Fruit fly (Drosophila melanogaster) whole organism, embryonic: Measurements from ENCODE around the gene CG11811.

Experiments
- Blimp-1 ChIP-seq: fragments of 200-800 bp; sonication (Bioruptor generic); optimal IDR thresholded peaks from 3 replicates; lab custom pipeline; 2018; ENCODE audit warnings: missing biosample characterization, missing genetic modification characterization, mild to moderate bottlenecking, moderate library complexity, missing genetic modification reagents
- CG15269 ChIP-seq: fragments of 200-800 bp; sonication (Bioruptor generic); optimal IDR thresholded peaks from 2 replicates; lab custom pipeline; 2018; ENCODE audit warnings: missing biosample characterization, mild to moderate bottlenecking, missing genetic modification characterization, moderate library complexity
- CG15479 ChIP-seq: fragments of 200-800 bp; sonication (Bioruptor generic); optimal IDR thresholded peaks from 3 replicates; lab custom pipeline; 2019; ENCODE audit warnings: missing biosample characterization, mild to moderate bottlenecking, missing genetic modification characterization, moderate library complexity
- CG17385 ChIP-seq: fragments of 200-800 bp; sonication (Bioruptor generic); optimal IDR thresholded peaks from 3 replicates; lab custom pipeline; 2018; ENCODE audit warnings: missing biosample characterization, mild to moderate bottlenecking, missing genetic modification characterization
- CG1832 ChIP-seq: fragments of 200-800 bp; sonication (Bioruptor generic); optimal IDR thresholded peaks from 2 replicates; lab custom pipeline; 2017; ENCODE audit warnings: missing biosample characterization, mild to moderate bottlenecking, missing genetic modification characterization, inconsistent platforms
- CG2199 ChIP-seq: fragments of 200-800 bp; sonication (Bioruptor generic); IDR thresholded peaks from 3 replicates; pipeline ENCODE4 v1.3.6; 2022; ENCODE audit warnings: missing biosample characterization, missing genetic modification characterization
- CG4360 ChIP-seq: fragments of 200-800 bp; sonication (Bioruptor generic); IDR thresholded peaks from 2 replicates; pipeline ENCODE4 v1.3.6; 2022; ENCODE audit warnings: missing biosample characterization, missing genetic modification characterization
- CG4730 ChIP-seq: fragments of 200-800 bp; sonication (Bioruptor generic); IDR thresholded peaks from 2 replicates; pipeline ENCODE4 v1.3.6; 2022; ENCODE audit warnings: missing biosample characterization, missing genetic modification characterization
- CG6683 ChIP-seq: fragments of 200-800 bp; sonication (Bioruptor generic); optimal IDR thresholded peaks from 2 replicates; lab custom pipeline; 2017; ENCODE audit warnings: missing biosample characterization, mild to moderate bottlenecking, missing genetic modification characterization, missing genetic modification reagents
- CG8290 ChIP-seq, 3 experiments: fragments of 200-800 bp; sonication (Bioruptor generic); optimal IDR thresholded peaks; 2 replicates each; lab custom pipeline; 2016 to 2019; ENCODE audit warnings: missing biosample characterization in 3 of 3, missing genetic modification characterization in 3 of 3, mild to moderate bottlenecking in 2 of 3, moderate library complexity in 1 of 3
- CG9215 ChIP-seq: fragments of 200-800 bp; sonication (Bioruptor generic); IDR thresholded peaks from 2 replicates; pipeline ENCODE4 v1.3.6; 2022; ENCODE audit warnings: missing biosample characterization, missing genetic modification characterization
- Deaf1 ChIP-seq: fragments of 200-800 bp; optimal IDR thresholded peaks from 3 replicates; lab custom pipeline; 2019; ENCODE audit warnings: missing biosample characterization, mild to moderate bottlenecking, missing genetic modification characterization, moderate library complexity
- Doc3 ChIP-seq: fragments of 200-800 bp; sonication (Bioruptor generic); IDR thresholded peaks from 3 replicates; pipeline ENCODE4 v1.3.6; 2022; ENCODE audit warnings: missing biosample characterization, missing genetic modification characterization; ENCODE audit not compliant: partially characterized antibody
- ERR ChIP-seq: fragments of 200-800 bp; sonication (Bioruptor generic); optimal IDR thresholded peaks from 2 replicates; lab custom pipeline; 2016; ENCODE audit warnings: missing biosample characterization, missing genetic modification characterization
- H2.0 ChIP-seq: fragments of 200-800 bp; sonication (Bioruptor generic); IDR thresholded peaks from 2 replicates; pipeline ENCODE4 v1.3.6; 2022; ENCODE audit warnings: missing biosample characterization, missing genetic modification characterization
- HHEX ChIP-seq: fragments of 200-800 bp; sonication (Bioruptor generic); optimal IDR thresholded peaks from 3 replicates; lab custom pipeline; 2017; ENCODE audit warnings: missing biosample characterization, mild to moderate bottlenecking, missing genetic modification characterization, missing genetic modification reagents
- Mes4 ChIP-seq: fragments of 200-800 bp; sonication (Bioruptor generic); optimal IDR thresholded peaks from 2 replicates; lab custom pipeline; 2016; ENCODE audit warnings: missing biosample characterization, missing genetic modification characterization
- Spps ChIP-seq: fragments of 200-800 bp; sonication (Bioruptor generic); optimal IDR thresholded peaks from 2 replicates; lab custom pipeline; 2018; ENCODE audit warnings: missing biosample characterization, mild to moderate bottlenecking, missing genetic modification characterization
- Trl ChIP-seq, 3 experiments: fragments of >200 bp in 2 of 3; fragments of 200-800 bp in 1 of 3; sonication (Bioruptor generic) in 1 of 3; optimal IDR thresholded peaks; 2 replicates in 1 of 3; 3 replicates in 2 of 3; lab custom pipeline; 2016 to 2017; ENCODE audit warnings: missing biosample characterization in 1 of 3, missing genetic modification characterization in 1 of 3
- cg ChIP-seq: fragments of 200-800 bp; sonication (Bioruptor generic); optimal IDR thresholded peaks from 3 replicates; lab custom pipeline; 2019; ENCODE audit warnings: missing biosample characterization, mild to moderate bottlenecking, missing genetic modification characterization, moderate library complexity
- chinmo ChIP-seq: fragments of 200-800 bp; sonication (Bioruptor generic); IDR thresholded peaks from 4 replicates; pipeline ENCODE4 v1.3.6; 2022; ENCODE audit warnings: missing biosample characterization, missing genetic modification characterization; ENCODE audit not compliant: partially characterized antibody
- corto ChIP-seq: fragments of 200-800 bp; sonication (Bioruptor generic); optimal IDR thresholded peaks from 2 replicates; lab custom pipeline; 2016; ENCODE audit warnings: missing biosample characterization, mild to moderate bottlenecking, missing genetic modification characterization, moderate library complexity
- cwo ChIP-seq: fragments of 200-800 bp; sonication (Bioruptor generic); optimal IDR thresholded peaks from 3 replicates; lab custom pipeline; 2017; ENCODE audit warnings: missing biosample characterization, missing genetic modification characterization, mild to moderate bottlenecking, moderate library complexity, missing genetic modification reagents
- da ChIP-seq: fragments of 200-800 bp; sonication (Bioruptor generic); optimal IDR thresholded peaks from 2 replicates; lab custom pipeline; 2016; ENCODE audit warnings: missing biosample characterization, missing genetic modification characterization
- dmrt11E ChIP-seq: fragments of 200-800 bp; sonication (Bioruptor generic); optimal IDR thresholded peaks from 3 replicates; lab custom pipeline; 2018; ENCODE audit warnings: missing biosample characterization, mild to moderate bottlenecking, missing genetic modification characterization, moderate library complexity
- eyg ChIP-seq: fragments of 200-800 bp; sonication (Bioruptor generic); optimal IDR thresholded peaks from 3 replicates; lab custom pipeline; 2016; ENCODE audit warnings: missing biosample characterization, missing genetic modification characterization
- gem ChIP-seq: fragments of 200-800 bp; sonication (Bioruptor generic); optimal IDR thresholded peaks from 2 replicates; lab custom pipeline; 2019; ENCODE audit warnings: missing biosample characterization, mild to moderate bottlenecking, missing genetic modification characterization, moderate library complexity
- gsb ChIP-seq: fragments of 200-800 bp; sonication (Bioruptor generic); IDR thresholded peaks from 2 replicates; pipeline ENCODE4 v1.3.6; 2022; ENCODE audit warnings: missing biosample characterization, missing genetic modification characterization
- gt ChIP-seq: fragments of 200-800 bp; sonication (Bioruptor generic); IDR thresholded peaks from 2 replicates; pipeline ENCODE4 v1.3.6; 2022; ENCODE audit warnings: missing biosample characterization, missing genetic modification characterization
- lmd ChIP-seq: fragments of 200-800 bp; sonication (Bioruptor generic); IDR thresholded peaks from 2 replicates; pipeline ENCODE4 v1.3.6; 2022; ENCODE audit warnings: missing biosample characterization, missing genetic modification characterization
- nom ChIP-seq: fragments of 200-800 bp; sonication (Bioruptor generic); optimal IDR thresholded peaks from 2 replicates; lab custom pipeline; 2017; ENCODE audit warnings: missing biosample characterization, missing genetic modification characterization, mild to moderate bottlenecking, moderate library complexity, missing genetic modification reagents
- pros ChIP-seq: fragments of 200-800 bp; sonication (Bioruptor generic); optimal IDR thresholded peaks from 3 replicates; lab custom pipeline; 2019; ENCODE audit warnings: missing biosample characterization, mild to moderate bottlenecking, missing genetic modification characterization, moderate library complexity
- sd ChIP-seq: fragments of 200-800 bp; sonication (Bioruptor generic); optimal IDR thresholded peaks from 3 replicates; lab custom pipeline; 2018; ENCODE audit warnings: missing biosample characterization, mild to moderate bottlenecking, missing genetic modification characterization, moderate library complexity
- tll ChIP-seq, 2 experiments: fragments of 200-800 bp in 1 of 2; fragments of >200 bp in 1 of 2; sonication (Bioruptor generic) in 1 of 2; optimal IDR thresholded peaks; 2 replicates each; lab custom pipeline; 2017 to 2019; ENCODE audit warnings: missing biosample characterization in 2 of 2, missing genetic modification characterization in 2 of 2, mild to moderate bottlenecking in 1 of 2, moderate library complexity in 1 of 2
- twi ChIP-seq: fragments of 200-800 bp; optimal IDR thresholded peaks from 2 replicates; lab custom pipeline; 2019; ENCODE audit warnings: missing biosample characterization, mild to moderate bottlenecking, missing genetic modification characterization, moderate library complexity
- vvl ChIP-seq: fragments of 200-800 bp; sonication (Bioruptor generic); IDR thresholded peaks from 2 replicates; pipeline ENCODE4 v1.3.6; 2022; ENCODE audit warnings: missing biosample characterization, missing genetic modification characterization
- z ChIP-seq: fragments of 200-800 bp; sonication (Bioruptor generic); IDR thresholded peaks from 3 replicates; pipeline ENCODE4 v1.3.6; 2022; ENCODE audit warnings: missing biosample characterization, missing genetic modification characterization
- zfh2 ChIP-seq: fragments of 200-800 bp; sonication (Bioruptor generic); optimal IDR thresholded peaks from 2 replicates; lab custom pipeline; 2016; ENCODE audit warnings: missing biosample characterization, missing genetic modification characterization

Gene CG11811

dm6 chr3L:10674145-10674547 lies 16.7 kb upstream of the CG11811 start (continued):
- TF ChIP-seq sd (tag; lab: Kevin White, UChicago) (peak; percentile 80), CG9215 (no peak), CG1832 (peak; percentile 75), CG17385 (GFP tag; lab: Kevin White, UChicago) (peak; percentile 88), CG4360 (GFP tag; lab: Robert Waterston, UW) (0 out of 2 replicates have a peak, but pooled peaks have one; percentile 41), z (GFP tag; lab: Robert Waterston, UW) (no peak), Deaf1 (tag; lab: Kevin White, UChicago) (peak; percentile 64), HHEX (GFP tag; lab: Kevin White, UChicago) (peak; percentile 15), tll (GFP tag; optimal IDR thresholded peaks at IDR 0.05; lab: Kevin White, UChicago) (peak in 1 of 2 experiments; percentile 26), chinmo (GFP tag; lab: Robert Waterston, UW) (0 out of 4 replicates have a peak, but pooled peaks have one; percentile 65), dmrt11E (tag; lab: Kevin White, UChicago) (no peak), nom (GFP tag; lab: Kevin White, UChicago) (peak; percentile 21), Trl (optimal IDR thresholded peaks at IDR 0.05; lab: Kevin White, UChicago) (peak; percentile 79 to 85), Trl (GFP tag; optimal IDR thresholded peaks at IDR 0.05; lab: Kevin White, UChicago) (no peak), pros (GFP tag; lab: Kevin White, UChicago) (peak; percentile 16), cwo (GFP tag; lab: Kevin White, UChicago) (no peak), CG15479 (GFP tag; lab: Kevin White, UChicago) (peak; percentile 11)

dm6 chr3L:10674940-10675339 lies 15.9 kb upstream of the CG11811 start:
- TF ChIP-seq corto (GFP tag; lab: Kevin White, UChicago) (no peak), CG6683 (GFP tag; lab: Kevin White, UChicago) (no peak), eyg (no peak), CG1832 (peak; percentile 54), ERR (no peak), CG8290 (GFP tag; optimal IDR thresholded peaks at IDR 0.05; lab: Kevin White, UChicago) (no peak), CG8290 (tag; optimal IDR thresholded peaks at IDR 0.05; lab: Kevin White, UChicago) (no peak), chinmo (GFP tag; lab: Robert Waterston, UW) (peak; percentile 69; the same call in 1 of the 4 replicates), lmd (GFP tag; lab: Robert Waterston, UW) (no peak), gsb (GFP tag; lab: Robert Waterston, UW) (no peak), twi (no peak), H2.0 (GFP tag; lab: Robert Waterston, UW) (0 out of 2 replicates have a peak, but pooled peaks have one; percentile 16), CG2199 (peak; percentile 73; the same call in 1 of the 3 replicates), tll (GFP tag; optimal IDR thresholded peaks at IDR 0.05; lab: Kevin White, UChicago) (peak in 1 of 2 experiments; percentile 57), cg (GFP tag; lab: Kevin White, UChicago) (no peak), gem (tag; lab: Kevin White, UChicago) (no peak), da (peak; percentile 3), vvl (GFP tag; lab: Robert Waterston, UW) (peak; percentile 19; the same call in 1 of the 2 replicates), gt (no peak), Spps (tag; lab: Kevin White, UChicago) (no peak), CG4730 (GFP tag; lab: Robert Waterston, UW) (no peak), zfh2 (no peak), Doc3 (GFP tag; lab: Robert Waterston, UW) (no peak), Trl (optimal IDR thresholded peaks at IDR 0.05; lab: Kevin White, UChicago) (peak in 1 of 2 experiments; percentile 0), Trl (GFP tag; optimal IDR thresholded peaks at IDR 0.05; lab: Kevin White, UChicago) (no peak), Mes4 (no peak), Blimp-1 (GFP tag; lab: Kevin White, UChicago) (peak; percentile 10), CG15269 (no peak)
